Fruit fly (Drosophila melanogaster): ENCODE measurements around the gene CG33543.

The CG33543 gene

DNA sequence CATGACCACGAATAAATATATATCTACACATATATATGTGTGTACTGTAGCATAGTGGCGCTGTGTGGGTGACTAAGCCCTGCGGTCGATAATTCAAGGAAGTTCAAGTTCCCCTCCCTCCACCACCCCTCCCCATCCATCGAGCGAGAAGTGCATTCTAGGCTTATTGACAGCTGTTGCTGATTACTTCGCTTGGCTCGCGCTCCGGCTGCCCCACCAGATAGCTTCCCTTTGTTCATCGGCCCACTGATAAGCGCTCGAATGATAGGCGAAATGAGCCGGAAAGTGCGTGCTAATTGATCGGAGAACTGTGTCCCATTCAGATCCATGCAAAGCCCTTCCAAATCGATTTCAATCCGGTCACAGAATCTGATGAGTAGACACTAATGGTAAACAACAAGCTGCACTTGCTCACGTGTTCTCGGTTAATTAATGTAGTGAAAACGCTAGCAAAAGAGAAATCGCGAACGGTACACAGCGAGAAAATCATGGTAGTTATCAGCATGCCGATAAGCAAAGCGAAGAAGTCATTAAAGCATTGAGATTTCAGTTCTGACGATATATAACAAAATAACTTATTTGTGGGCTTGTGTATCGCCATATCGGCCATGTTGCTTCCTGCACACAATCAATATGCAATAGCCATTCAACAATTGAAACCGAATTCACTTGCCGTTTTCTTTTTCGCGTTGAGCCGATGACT, 32.3 kb upstream of the CG33543 start:
- TF ChIP-seq cyc (GFP tag; optimal IDR thresholded peaks at IDR 0.05), result no peak
- TF ChIP-seq CG6854 (GFP tag; optimal IDR thresholded peaks at IDR 0.05), result no peak
- no peak for TF ChIP-seq CG6792 (GFP tag; optimal IDR thresholded peaks at IDR 0.05)
- TF ChIP-seq CG6808 (GFP tag; optimal IDR thresholded peaks at IDR 0.05), result no peak
- peak; percentile 6 to 25 for TF ChIP-seq ss (GFP tag; optimal IDR thresholded peaks at IDR 0.05)
- TF ChIP-seq Ets21C (GFP tag; optimal IDR thresholded peaks at IDR 0.05), result no peak
- TF ChIP-seq CG10631 (GFP tag; optimal IDR thresholded peaks at IDR 0.05), result no peak
- peak; percentile 19 for TF ChIP-seq Hr4 (GFP tag; optimal IDR thresholded peaks at IDR 0.05)
- TF ChIP-seq Blimp-1 (GFP tag; optimal IDR thresholded peaks at IDR 0.05), result no peak
- no peak for TF ChIP-seq CG9139 (GFP tag; optimal IDR thresholded peaks at IDR 0.05)
- no peak for TF ChIP-seq Eip78C (GFP tag)
- TF ChIP-seq Gug (GFP tag; IDR thresholded peaks at IDR 0.05), result no peak
- no peak for TF ChIP-seq CG31627 (GFP tag; optimal IDR thresholded peaks at IDR 0.05)
- TF ChIP-seq vri (GFP tag; optimal IDR thresholded peaks at IDR 0.05), result no peak
- TF ChIP-seq net (GFP tag; optimal IDR thresholded peaks at IDR 0.05), result no peak
- TF ChIP-seq fkh (GFP tag; optimal IDR thresholded peaks at IDR 0.05), result no peak
- no peak for TF ChIP-seq CG11294 (GFP tag; IDR thresholded peaks at IDR 0.05)
- no peak for TF ChIP-seq acj6 (GFP tag; optimal IDR thresholded peaks at IDR 0.05)
- no peak for TF ChIP-seq achi (GFP tag; optimal IDR thresholded peaks at IDR 0.05)
- no peak for TF ChIP-seq esn (GFP tag; optimal IDR thresholded peaks at IDR 0.05)
- TF ChIP-seq Smox (GFP tag; optimal IDR thresholded peaks at IDR 0.05), result no peak
- peak; percentile 95 for TF ChIP-seq svp (GFP tag)
- TF ChIP-seq CG11902 (GFP tag; optimal IDR thresholded peaks at IDR 0.05), result no peak
- peak; percentile 12 for TF ChIP-seq Hr39 (GFP tag; optimal IDR thresholded peaks at IDR 0.05)
- peak; percentile 72 for TF ChIP-seq Sox14 (GFP tag; optimal IDR thresholded peaks at IDR 0.05)
- TF ChIP-seq Hr38 (GFP tag; optimal IDR thresholded peaks at IDR 0.05), result no peak
- TF ChIP-seq CG16779 (tag; optimal IDR thresholded peaks at IDR 0.05), result no peak
- no peak for TF ChIP-seq CG11762 (GFP tag; optimal IDR thresholded peaks at IDR 0.05; ENCODE audit: insufficient read depth)
- TF ChIP-seq dsx (GFP tag; optimal IDR thresholded peaks at IDR 0.05; ENCODE audit: poor library complexity, severe bottlenecking), result no peak
- no peak for TF ChIP-seq CG15336 (GFP tag; IDR thresholded peaks at IDR 0.05)
- TF ChIP-seq CG6163 (GFP tag; IDR thresholded peaks at IDR 0.05), result no peak; the same call in 2 of the 3 replicates
- no peak for TF ChIP-seq pdm3 (GFP tag; optimal IDR thresholded peaks at IDR 0.05)
- TF ChIP-seq eg (GFP tag; IDR thresholded peaks at IDR 0.05), result 0 out of 3 replicates have a peak, but pooled peaks have one; percentile 31
- no peak for TF ChIP-seq spab (GFP tag; optimal IDR thresholded peaks at IDR 0.05)
- TF ChIP-seq CG32006 (GFP tag; optimal IDR thresholded peaks at IDR 0.05), result peak; percentile 27

DNA sequence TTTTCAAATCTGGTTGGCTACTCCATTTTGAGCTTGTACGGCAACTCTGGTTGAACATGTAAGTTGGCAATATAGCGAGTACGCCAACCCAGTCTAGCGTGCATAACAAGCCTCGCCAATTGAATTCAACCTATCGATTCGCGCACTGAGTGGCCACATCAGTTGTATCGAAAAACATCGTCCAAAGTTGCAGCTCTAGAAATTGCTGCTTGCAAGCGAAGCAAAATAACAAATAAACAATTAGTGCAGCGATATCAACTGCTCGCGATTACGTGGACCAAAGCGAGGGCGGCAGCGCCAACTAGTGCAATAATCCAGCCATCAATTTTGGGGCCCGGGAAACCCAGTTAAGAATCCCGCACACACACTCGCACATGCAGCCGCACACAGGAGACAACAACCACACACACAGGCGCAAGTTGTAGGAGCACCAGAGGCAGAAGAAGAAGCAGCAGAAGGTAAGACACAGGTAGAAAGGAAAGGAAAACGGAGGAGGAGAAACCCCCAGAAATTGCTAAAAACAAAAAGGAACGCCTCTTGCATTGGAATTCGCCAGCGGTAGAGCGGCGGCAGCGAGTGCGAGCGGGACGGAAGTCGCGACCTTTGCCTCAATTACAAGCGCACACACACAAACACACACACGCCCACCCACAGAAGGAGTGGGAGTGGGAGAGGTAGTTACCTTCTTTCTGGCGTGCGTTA, 31.6 kb upstream of the CG33543 start:
- TF ChIP-seq ss (GFP tag; optimal IDR thresholded peaks at IDR 0.05) (peak; percentile 54 to 65), Sox14 (GFP tag; optimal IDR thresholded peaks at IDR 0.05) (no peak), CG9139 (GFP tag; optimal IDR thresholded peaks at IDR 0.05) (peak; percentile 37), CG32006 (GFP tag; optimal IDR thresholded peaks at IDR 0.05) (no peak), CG11902 (GFP tag; optimal IDR thresholded peaks at IDR 0.05) (no peak), CG1621 (tag; optimal IDR thresholded peaks at IDR 0.05) (no peak), spab (GFP tag; optimal IDR thresholded peaks at IDR 0.05) (no peak), CG16779 (tag; optimal IDR thresholded peaks at IDR 0.05) (no peak), esn (GFP tag; optimal IDR thresholded peaks at IDR 0.05) (peak; percentile 3), CG7368 (GFP tag; optimal IDR thresholded peaks at IDR 0.05) (no peak), Blimp-1 (GFP tag; optimal IDR thresholded peaks at IDR 0.05) (no peak), Ets21C (GFP tag; optimal IDR thresholded peaks at IDR 0.05) (no peak), CG8119 (GFP tag; IDR thresholded peaks at IDR 0.05) (no peak), dac (GFP tag; optimal IDR thresholded peaks at IDR 0.05) (no peak), acj6 (GFP tag; optimal IDR thresholded peaks at IDR 0.05) (no peak), fkh (GFP tag; optimal IDR thresholded peaks at IDR 0.05) (no peak), Eip93F (GFP tag; optimal IDR thresholded peaks at IDR 0.05) (no peak), net (GFP tag; optimal IDR thresholded peaks at IDR 0.05) (peak; percentile 37), OdsH (GFP tag; optimal IDR thresholded peaks at IDR 0.05) (no peak), CG11294 (GFP tag; IDR thresholded peaks at IDR 0.05) (no peak), Sox102F (GFP tag; optimal IDR thresholded peaks at IDR 0.05) (no peak), Eip75B (GFP tag; optimal IDR thresholded peaks at IDR 0.05) (peak; percentile 15), CG8632 (GFP tag; optimal IDR thresholded peaks at IDR 0.05) (no peak), CG6163 (GFP tag; IDR thresholded peaks at IDR 0.05) (no peak), Hr39 (GFP tag; optimal IDR thresholded peaks at IDR 0.05) (peak; percentile 21), CG6854 (GFP tag; optimal IDR thresholded peaks at IDR 0.05) (peak; percentile 49), CG6808 (GFP tag; optimal IDR thresholded peaks at IDR 0.05) (peak; percentile 1), Eip78C (GFP tag) (peak; percentile 84), svp (GFP tag) (peak; percentile 99), Smox (GFP tag; optimal IDR thresholded peaks at IDR 0.05) (no peak), topi (GFP tag; optimal IDR thresholded peaks at IDR 0.05) (no peak), fd59A (GFP tag; optimal IDR thresholded peaks at IDR 0.05) (no peak)
